Fruit fly (Drosophila melanogaster): ENCODE data around the gene Nubp2.

Nubp2 gene

dm6 chr3L:20517897-20518804 is 8.2 kb upstream of the Nubp2 start (continued):
- TF ChIP-seq CG2199 (GFP tag; IDR thresholded peaks at IDR 0.05) = no peak
- peak; percentile 9 to 44 for TF ChIP-seq Hr51 (GFP tag; optimal IDR thresholded peaks at IDR 0.05)
- 0 out of 2 replicates have a peak, but pooled peaks have one; percentile 19 for TF ChIP-seq CG31441 (GFP tag; IDR thresholded peaks at IDR 0.05)
- peak; percentile 14 for TF ChIP-seq Vsx1 (GFP tag; optimal IDR thresholded peaks at IDR 0.05)
- TF ChIP-seq CG14050 (GFP tag; IDR thresholded peaks at IDR 0.05) = no peak; the same call in 2 of the 3 replicates
- TF ChIP-seq CG43689 (GFP tag; IDR thresholded peaks at IDR 0.05) = no peak
- TF ChIP-seq CG5245 (GFP tag; optimal IDR thresholded peaks at IDR 0.05) = no peak
- peak; percentile 45 for TF ChIP-seq CG7556 (GFP tag; optimal IDR thresholded peaks at IDR 0.05)
- peak; percentile 69 for TF ChIP-seq CG2120 (GFP tag; optimal IDR thresholded peaks at IDR 0.05)
- no peak for TF ChIP-seq nau (GFP tag; optimal IDR thresholded peaks at IDR 0.05)
- TF ChIP-seq Ada2b (GFP tag; IDR thresholded peaks at IDR 0.05) = peak; percentile 46; the same call in 1 of the 2 replicates
- no peak for TF ChIP-seq gcm2 (GFP tag; optimal IDR thresholded peaks at IDR 0.05)
- no peak for TF ChIP-seq CG3065 (GFP tag; optimal IDR thresholded peaks at IDR 0.05)
- no peak for TF ChIP-seq bowl (GFP tag; IDR thresholded peaks at IDR 0.05)
- no peak for TF ChIP-seq CG15601 (tag; optimal IDR thresholded peaks at IDR 0.05)
- TF ChIP-seq zen (tag; optimal IDR thresholded peaks at IDR 0.05) = no peak
- TF ChIP-seq CG18476 (GFP tag; optimal IDR thresholded peaks at IDR 0.05) = no peak
- no peak for TF ChIP-seq ssp (GFP tag; IDR thresholded peaks at IDR 0.05)

dm6 chr3L:20518805-20519503 is 7.4 kb upstream of the Nubp2 start, which contains the start of gene BNIP3:
TSS of gene BNIP3 (minus strand) at chr3L:20519393.
- no peak for TF ChIP-seq CG9817 (tag; optimal IDR thresholded peaks at IDR 0.05)
- no peak for TF ChIP-seq bigmax (GFP tag; optimal IDR thresholded peaks at IDR 0.05)
- no peak for TF ChIP-seq CG9932 (GFP tag; IDR thresholded peaks at IDR 0.05)
- TF ChIP-seq HLH54F (GFP tag; optimal IDR thresholded peaks at IDR 0.05) = no peak
- TF ChIP-seq CG16779 (GFP tag; IDR thresholded peaks at IDR 0.05) = no peak
- no peak for TF ChIP-seq tna (GFP tag; IDR thresholded peaks at IDR 0.05; ENCODE audit: partially characterized antibody)
- TF ChIP-seq crp (GFP tag; optimal IDR thresholded peaks at IDR 0.05) = no peak
- TF ChIP-seq NC2α (GFP tag; optimal IDR thresholded peaks at IDR 0.05) = no peak
- TF ChIP-seq CG17359 (tag; optimal IDR thresholded peaks at IDR 0.05) = peak; percentile 20
- no peak for TF ChIP-seq knrl (GFP tag; IDR thresholded peaks at IDR 0.05; ENCODE audit: partially characterized antibody)
- no peak for TF ChIP-seq CG3838 (GFP tag; optimal IDR thresholded peaks at IDR 0.05)
- no peak for TF ChIP-seq grau (tag; optimal IDR thresholded peaks at IDR 0.05)
- no peak for TF ChIP-seq CG2678 (tag; optimal IDR thresholded peaks at IDR 0.05)
- no peak for TF ChIP-seq ATbp (GFP tag; optimal IDR thresholded peaks at IDR 0.05)
- TF ChIP-seq ash1 (GFP tag; optimal IDR thresholded peaks at IDR 0.05) = no peak
- TF ChIP-seq CG15269 (tag; optimal IDR thresholded peaks at IDR 0.05) = no peak
- no peak for TF ChIP-seq Sox100B (GFP tag; optimal IDR thresholded peaks at IDR 0.05)
- no peak for TF ChIP-seq Hey (tag; optimal IDR thresholded peaks at IDR 0.05)
- no peak for TF ChIP-seq ap (GFP tag; IDR thresholded peaks at IDR 0.05)
- TF ChIP-seq ewg (GFP tag; optimal IDR thresholded peaks at IDR 0.05) = no peak
- TF ChIP-seq Optix (GFP tag; IDR thresholded peaks at IDR 0.05) = no peak
- no peak for TF ChIP-seq ftz-f1 (GFP tag; optimal IDR thresholded peaks at IDR 0.05)
- no peak for TF ChIP-seq CG13424 (tag; optimal IDR thresholded peaks at IDR 0.05)
- no peak for TF ChIP-seq CG2116 (GFP tag; optimal IDR thresholded peaks at IDR 0.05)
- TF ChIP-seq CG8944 (GFP tag; optimal IDR thresholded peaks at IDR 0.05) = no peak
- TF ChIP-seq dpn (GFP tag; optimal IDR thresholded peaks at IDR 0.05) = no peak
- TF ChIP-seq usp (GFP tag; optimal IDR thresholded peaks at IDR 0.05) = no peak
- TF ChIP-seq en (GFP tag; optimal IDR thresholded peaks at IDR 0.05) = no peak
- TF ChIP-seq Doc2 (GFP tag; IDR thresholded peaks at IDR 0.05) = no peak
- peak; percentile 61 for TF ChIP-seq CG1603 (tag; optimal IDR thresholded peaks at IDR 0.05)

All from whole organism, embryonic.